Worm (Caenorhabditis elegans): ENCODE results near the gene ugt-58.

ugt-58 gene

ce11 chrII:9621913-9622348 lies 35.3 kb upstream of the ugt-58 start (continued):
- no peak for TF ChIP-seq lin-15B (tag; optimal IDR thresholded peaks at IDR 0.05)
- TF ChIP-seq lsy-2 (tag; optimal IDR thresholded peaks at IDR 0.05): no peak
- TF ChIP-seq F37D6.2 (tag; optimal IDR thresholded peaks at IDR 0.05): no peak
- no peak for TF ChIP-seq nhr-77 (tag; optimal IDR thresholded peaks at IDR 0.05)
- TF ChIP-seq Y48G9A.11 (GFP tag; IDR thresholded peaks at IDR 0.05): no peak
- TF ChIP-seq madf-5 (GFP tag; IDR thresholded peaks at IDR 0.05): no peak
- TF ChIP-seq zfp-2 (tag; optimal IDR thresholded peaks at IDR 0.05): no peak
- peak; percentile 73 for TF ChIP-seq hlh-11 (tag; optimal IDR thresholded peaks at IDR 0.05)
- no peak for TF ChIP-seq F26F4.8 (GFP tag; conservative IDR thresholded peaks at IDR 0.05)
- no peak for TF ChIP-seq lin-13 (GFP tag; optimal IDR thresholded peaks at IDR 0.05)
- no peak for TF ChIP-seq lin-29 (GFP tag; IDR thresholded peaks at IDR 0.05)
- no peak for TF ChIP-seq dpl-1 (GFP tag; optimal IDR thresholded peaks at IDR 0.05)
- no peak for TF ChIP-seq Y5F2A.4 (GFP tag; optimal IDR thresholded peaks at IDR 0.05)
- TF ChIP-seq zag-1 (tag; optimal IDR thresholded peaks at IDR 0.05): no peak
- peak; percentile 39 for TF ChIP-seq mep-1 (tag; optimal IDR thresholded peaks at IDR 0.05)
- no peak for TF ChIP-seq fos-1 (tag; optimal IDR thresholded peaks at IDR 0.05)
- TF ChIP-seq ceh-62 (tag; optimal IDR thresholded peaks at IDR 0.05): no peak
- TF ChIP-seq lim-7 (GFP tag; IDR thresholded peaks at IDR 0.05): no peak
- no peak for TF ChIP-seq T26A8.4 (GFP tag; IDR thresholded peaks at IDR 0.05)
- no peak for TF ChIP-seq nhr-10 (tag; optimal IDR thresholded peaks at IDR 0.05)
- no peak for TF ChIP-seq unc-39 (tag; optimal IDR thresholded peaks at IDR 0.05)
- TF ChIP-seq D1046.2 (GFP tag; IDR thresholded peaks at IDR 0.05): no peak
- no peak for TF ChIP-seq dmd-8 (GFP tag; IDR thresholded peaks at IDR 0.05)
- TF ChIP-seq snpc-1.2 (GFP tag; IDR thresholded peaks at IDR 0.05): 0 out of 2 replicates have a peak, but pooled peaks have one; percentile 27
- TF ChIP-seq tag-97 (GFP tag; IDR thresholded peaks at IDR 0.05): no peak
- TF ChIP-seq F44E2.7 (GFP tag; IDR thresholded peaks at IDR 0.05): no peak
- TF ChIP-seq F49E8.2 (tag; optimal IDR thresholded peaks at IDR 0.05; ENCODE audit: borderline replicate concordance): no peak

ce11 chrII:9621121-9621520 lies 34.5 kb upstream of the ugt-58 start:
- TF ChIP-seq set-16 (GFP tag; IDR thresholded peaks at IDR 0.05) (peak; percentile 27; the same call in 1 of the 2 replicates), ceh-44 (GFP tag; IDR thresholded peaks at IDR 0.05) (no peak), aha-1 (tag) (peak; percentile 96), unc-62 (GFP tag; optimal IDR thresholded peaks at IDR 0.05 in 1 of 2) (peak in 1 of 2 experiments; percentile 71), unc-62 (tag; optimal IDR thresholded peaks at IDR 0.05) (no peak), lir-3 (tag; optimal IDR thresholded peaks at IDR 0.05) (no peak), ces-1 (GFP tag; optimal IDR thresholded peaks at IDR 0.05) (no peak), pha-4 (GFP tag; IDR thresholded peaks at IDR 0.05) (no peak; the same call in none of the 2 replicates), pha-4 (tag; optimal IDR thresholded peaks at IDR 0.05) (peak; percentile 37), daf-16 (GFP tag; optimal IDR thresholded peaks at IDR 0.05) (peak in 1 of 2 experiments; percentile 50), daf-16 (tag; optimal IDR thresholded peaks at IDR 0.05) (no peak), zip-2 (tag; optimal IDR thresholded peaks at IDR 0.05) (no peak), egl-43 (GFP tag; IDR thresholded peaks at IDR 0.05) (peak; percentile 57; the same call in 1 of the 2 replicates), hlh-30 (tag; optimal IDR thresholded peaks at IDR 0.05; ENCODE audit: insufficient read depth) (peak; percentile 19), Y5F2A.4 (GFP tag; optimal IDR thresholded peaks at IDR 0.05) (no peak), ceh-28 (tag; optimal IDR thresholded peaks at IDR 0.05) (no peak), mdl-1 (tag; optimal IDR thresholded peaks at IDR 0.05) (peak in 1 of 2 experiments; percentile 11), zfp-2 (tag; optimal IDR thresholded peaks at IDR 0.05) (no peak), nhr-6 (tag; optimal IDR thresholded peaks at IDR 0.05) (peak; percentile 7), hmg-1.1 (GFP tag; IDR thresholded peaks at IDR 0.05) (no peak), nhr-11 (tag; optimal IDR thresholded peaks at IDR 0.05) (peak; percentile 67), F10B5.3 (tag; optimal IDR thresholded peaks at IDR 0.05) (no peak), nhr-10 (tag; optimal IDR thresholded peaks at IDR 0.05) (no peak), ama-1 (optimal IDR thresholded peaks at IDR 0.05) (peak; percentile 26), hlh-11 (tag; optimal IDR thresholded peaks at IDR 0.05) (peak; percentile 60), nhr-28 (tag; optimal IDR thresholded peaks at IDR 0.05) (peak; percentile 37), lin-29 (GFP tag; IDR thresholded peaks at IDR 0.05) (no peak), mes-2 (tag; optimal IDR thresholded peaks at IDR 0.05; ENCODE audit: poor library complexity, severe bottlenecking) (no peak), unc-130 (GFP tag; optimal IDR thresholded peaks at IDR 0.05) (no peak), dmd-6 (GFP tag; IDR thresholded peaks at IDR 0.05) (peak; percentile 16; the same call in 1 of the 2 replicates), nhr-111 (GFP tag; optimal IDR thresholded peaks at IDR 0.05) (no peak)

All from whole organism, L4 larva.